Fruit fly (Drosophila melanogaster) whole organism, wandering third instar larva: ENCODE measurements around the gene Polr2L.

Experiments
- Abd-B ChIP-seq: fragments of >200 bp; optimal IDR thresholded peaks from 2 replicates; lab custom pipeline; 2017; ENCODE audit warnings: missing biosample characterization, missing genetic modification characterization
- CG32264 ChIP-seq: fragments of 200-800 bp; sonication (Bioruptor generic); optimal IDR thresholded peaks from 2 replicates; lab custom pipeline; 2016; ENCODE audit warnings: missing biosample characterization, missing genetic modification characterization
- CG9705 ChIP-seq: fragments of 200-800 bp; sonication (Bioruptor generic); optimal IDR thresholded peaks from 2 replicates; lab custom pipeline; 2018; ENCODE audit warnings: missing biosample characterization, mild to moderate bottlenecking, missing genetic modification characterization
- CrebA ChIP-seq: fragments of 200-800 bp; sonication (Bioruptor generic); optimal IDR thresholded peaks from 2 replicates; lab custom pipeline; 2016; ENCODE audit warnings: missing biosample characterization, mild to moderate bottlenecking, missing genetic modification characterization, borderline replicate concordance
- Dfd ChIP-seq: fragments of >200 bp; optimal IDR thresholded peaks from 2 replicates; lab custom pipeline; 2017; ENCODE audit warnings: missing biosample characterization, missing genetic modification characterization
- Dif ChIP-seq: fragments of 200-275, 200-300 bp; sonication (Bioruptor generic); optimal IDR thresholded peaks from 2 replicates; lab custom pipeline; 2018; ENCODE audit warnings: missing biosample characterization, missing genetic modification characterization; ENCODE audit not compliant: partially characterized antibody
- GATAd ChIP-seq: sonication (Bioruptor generic); optimal IDR thresholded peaks from 2 replicates; lab custom pipeline; 2016; ENCODE audit warnings: missing biosample characterization, missing genetic modification characterization
- HLH106 ChIP-seq: fragments of 200-800 bp; optimal IDR thresholded peaks from 3 replicates; lab custom pipeline; 2019; ENCODE audit warnings: missing biosample characterization, mild to moderate bottlenecking, missing genetic modification characterization, moderate library complexity
- Hnf4 ChIP-seq: fragments of 200-800 bp; sonication (Bioruptor generic); optimal IDR thresholded peaks from 2 replicates; lab custom pipeline; 2016; ENCODE audit warnings: missing biosample characterization, mild to moderate bottlenecking, missing genetic modification characterization
- Hr83 ChIP-seq: fragments of 200-300 bp; sonication (Bioruptor generic); optimal IDR thresholded peaks from 2 replicates; lab custom pipeline; 2016; ENCODE audit warnings: missing biosample characterization, mild to moderate bottlenecking, missing genetic modification characterization, moderate library complexity; ENCODE audit not compliant: poor library complexity, severe bottlenecking
- Jra ChIP-seq: sonication (Bioruptor generic); optimal IDR thresholded peaks from 2 replicates; lab custom pipeline; 2016; ENCODE audit warnings: missing biosample characterization, missing genetic modification characterization
- N ChIP-seq: fragments of >200 bp; optimal IDR thresholded peaks from 2 replicates; lab custom pipeline; 2018; ENCODE audit warnings: missing biosample characterization, missing external identifiers, missing genetic modification characterization
- OdsH ChIP-seq: fragments of 200-800 bp; sonication (Bioruptor generic); optimal IDR thresholded peaks from 2 replicates; lab custom pipeline; 2016; ENCODE audit warnings: missing biosample characterization, mild to moderate bottlenecking, missing genetic modification characterization
- Rel ChIP-seq, 2 experiments: fragments of 200-800 bp; sonication (Bioruptor generic) in 1 of 2; optimal IDR thresholded peaks; 2 replicates in 1 of 2; 3 replicates in 1 of 2; lab custom pipeline; 2016 to 2019; ENCODE audit warnings: mild to moderate bottlenecking in 2 of 2, missing biosample characterization in 2 of 2, missing genetic modification characterization in 2 of 2, moderate library complexity in 1 of 2
- Vsx2 ChIP-seq: fragments of 200-300, 225-300 bp; sonication (Bioruptor generic); optimal IDR thresholded peaks from 2 replicates; lab custom pipeline; 2018; ENCODE audit warnings: missing biosample characterization, missing genetic modification characterization; ENCODE audit not compliant: partially characterized antibody
- dmrt93B ChIP-seq: fragments of 200-800 bp; sonication (Bioruptor generic); optimal IDR thresholded peaks from 2 replicates; lab custom pipeline; 2018; ENCODE audit warnings: missing biosample characterization, mild to moderate bottlenecking, missing genetic modification characterization
- dsf ChIP-seq: sonication (Bioruptor generic); optimal IDR thresholded peaks from 2 replicates; lab custom pipeline; 2016; ENCODE audit warnings: missing biosample characterization, missing genetic modification characterization, borderline replicate concordance
- foxo ChIP-seq, 2 experiments: fragments of 200-800 bp; sonication (Bioruptor generic); optimal IDR thresholded peaks; 2 replicates in 1 of 2; 3 replicates in 1 of 2; lab custom pipeline; 2016 to 2017; ENCODE audit warnings: missing biosample characterization in 2 of 2, missing genetic modification characterization in 2 of 2
- fru ChIP-seq: fragments of 200-800 bp; sonication (Bioruptor generic); optimal IDR thresholded peaks from 3 replicates; lab custom pipeline; 2016; ENCODE audit warnings: missing biosample characterization, mild to moderate bottlenecking, missing genetic modification characterization
- h ChIP-seq: fragments of 200-800 bp; sonication (Bioruptor generic); optimal IDR thresholded peaks from 3 replicates; lab custom pipeline; 2016; ENCODE audit warnings: missing biosample characterization, mild to moderate bottlenecking, missing genetic modification characterization
- lola ChIP-seq: fragments of >200 bp; optimal IDR thresholded peaks from 2 replicates; lab custom pipeline; 2017; ENCODE audit warnings: missing biosample characterization, missing genetic modification characterization
- rgr ChIP-seq: fragments of 200-800 bp; sonication (Bioruptor generic); optimal IDR thresholded peaks from 3 replicates; lab custom pipeline; 2016; ENCODE audit warnings: missing biosample characterization, mild to moderate bottlenecking, missing genetic modification characterization
- sv ChIP-seq: fragments of 200-800 bp; sonication (Bioruptor generic); optimal IDR thresholded peaks from 3 replicates; lab custom pipeline; 2016; ENCODE audit warnings: missing biosample characterization, missing genetic modification characterization
- woc ChIP-seq: sonication (Bioruptor generic); optimal IDR thresholded peaks from 2 replicates; lab custom pipeline; 2016; ENCODE audit warnings: missing biosample characterization, mild to moderate bottlenecking, missing genetic modification characterization

The Polr2L gene

DNA sequence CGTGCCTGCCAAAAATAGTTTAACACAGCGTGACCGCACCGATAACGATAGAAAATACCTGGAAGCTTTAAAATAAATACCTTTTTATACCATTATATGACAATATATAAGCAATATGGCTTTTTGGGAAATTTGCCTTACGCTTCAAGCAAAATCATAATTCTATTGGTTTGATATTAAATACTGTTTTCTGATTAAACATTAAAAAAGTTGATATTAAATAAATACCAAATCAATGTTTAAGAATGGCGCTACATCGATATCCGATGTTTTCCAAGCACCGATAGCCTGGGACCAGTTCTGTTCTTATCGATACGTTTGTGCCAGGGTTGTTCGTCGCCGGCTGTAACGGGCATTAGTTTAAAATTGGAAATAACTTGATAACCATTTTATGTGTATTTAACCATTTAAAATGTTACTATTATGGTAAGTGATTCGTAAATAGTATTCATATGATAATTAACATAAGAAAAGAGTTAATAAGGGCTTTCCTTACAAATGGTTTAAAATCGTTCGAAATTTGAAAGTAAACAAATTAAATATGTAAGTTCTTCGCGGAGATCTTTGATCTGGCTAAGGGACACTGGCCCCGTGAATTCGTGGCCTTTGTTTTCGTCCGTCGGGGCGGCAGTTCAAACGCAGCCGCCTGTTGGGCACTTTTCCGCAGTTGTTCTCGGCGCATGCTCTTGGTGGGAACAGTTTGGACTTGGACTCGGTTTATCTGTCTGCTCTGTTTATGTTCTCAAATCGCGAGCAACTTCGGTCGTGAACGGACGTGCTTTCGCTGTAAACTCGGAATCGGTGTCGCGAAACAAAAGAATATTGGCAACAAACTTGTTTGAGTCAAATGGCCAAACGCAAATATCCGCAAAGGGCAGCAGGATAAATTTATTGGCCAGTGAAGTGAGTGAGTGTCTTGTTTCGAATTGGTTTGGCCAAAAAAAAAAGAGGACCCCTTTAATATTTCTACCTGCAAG, 2.3 kb downstream of the Polr2L start, which contains the start of the genes CG13630 and tok:
CG13630 (minus strand) TSS at position 51 of the 977 bp plus-strand sequence.
tok (plus strand) TSS at position 384 of the 977 bp plus-strand sequence.
- TF ChIP-seq Hnf4: peak; percentile 39
- no peak for TF ChIP-seq HLH106 (tag; lab: Kevin White, UChicago)
- no peak for TF ChIP-seq h (GFP tag; lab: Kevin White, UChicago)
- TF ChIP-seq Hr83 (GFP tag; lab: Kevin White, UChicago): no peak
- TF ChIP-seq Rel (GFP tag; optimal IDR thresholded peaks at IDR 0.05; lab: Kevin White, UChicago): no peak
- TF ChIP-seq Rel (tag; optimal IDR thresholded peaks at IDR 0.05; lab: Kevin White, UChicago): peak; percentile 13
- TF ChIP-seq GATAd: no peak
- TF ChIP-seq foxo (GFP tag; optimal IDR thresholded peaks at IDR 0.05; lab: Kevin White, UChicago): no peak
- no peak for TF ChIP-seq sv (GFP tag; lab: Kevin White, UChicago)
- TF ChIP-seq CrebA: no peak
- peak; percentile 27 for TF ChIP-seq rgr (GFP tag; lab: Kevin White, UChicago)
- TF ChIP-seq Dif (GFP tag; lab: Kevin White, UChicago): peak; percentile 53
- TF ChIP-seq Vsx2 (GFP tag; lab: Kevin White, UChicago): peak; percentile 38

DNA sequence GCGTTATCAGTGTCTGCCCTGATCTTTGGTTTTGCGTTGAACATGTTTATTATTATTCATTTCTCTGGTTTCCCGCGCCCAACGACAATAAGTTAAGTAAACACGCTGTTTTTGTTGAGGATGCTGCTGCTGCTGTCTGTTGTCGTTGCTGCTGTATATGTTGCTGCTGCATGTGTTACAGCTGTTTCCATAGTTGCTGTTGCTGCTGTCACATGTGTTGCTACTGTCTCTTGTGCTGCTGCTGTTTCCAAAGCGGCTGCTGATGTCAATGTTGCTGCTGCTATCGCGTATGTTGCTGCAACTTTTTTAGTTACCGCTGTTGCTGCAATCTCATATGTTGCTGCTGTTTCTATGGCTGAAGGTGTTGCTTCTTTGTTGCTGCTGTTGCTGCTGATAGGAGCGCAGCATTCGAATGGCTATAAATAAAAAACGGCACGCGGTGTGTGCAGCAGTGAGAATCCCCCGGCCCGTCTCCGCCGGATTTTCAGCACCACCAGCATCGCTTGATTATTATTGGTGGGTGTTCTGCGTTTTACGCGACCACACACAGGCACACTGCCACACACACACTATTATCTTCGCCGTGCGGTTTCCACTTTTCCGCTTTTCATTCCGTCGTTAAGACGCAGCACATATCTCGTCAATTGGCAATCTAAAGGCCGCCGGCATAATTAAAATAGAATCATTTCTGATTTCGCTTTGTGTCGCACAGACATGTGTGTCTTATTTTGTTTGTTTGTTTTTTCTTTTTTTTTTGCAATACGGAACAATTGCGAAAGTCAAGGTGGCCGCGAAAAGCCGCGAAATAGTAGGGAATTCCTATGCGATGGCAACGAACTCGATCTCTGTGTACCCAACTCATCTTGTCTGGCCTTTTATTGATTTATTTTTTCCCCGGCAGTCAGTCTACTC, 3.4 kb downstream of the Polr2L start:
- TF ChIP-seq CG9705 (GFP tag; lab: Kevin White, UChicago) (no peak), Dfd (GFP tag; lab: Kevin White, UChicago) (peak; percentile 72)

dm6 chr3R:24726347-24726891, 9.1 kb downstream of the Polr2L start:
- TF ChIP-seq Abd-B (GFP tag; lab: Kevin White, UChicago) (no peak), OdsH (no peak), dsf (GFP tag; lab: Kevin White, UChicago) (no peak), fru (GFP tag; lab: Kevin White, UChicago) (no peak), CG32264 (GFP tag; lab: Kevin White, UChicago) (no peak), woc (GFP tag; lab: Kevin White, UChicago) (no peak), dmrt93B (GFP tag; lab: Kevin White, UChicago) (no peak), Jra (GFP tag; lab: Kevin White, UChicago) (no peak), HLH106 (tag; lab: Kevin White, UChicago) (no peak), N (GFP tag; lab: Kevin White, UChicago) (no peak), CrebA (no peak), Dfd (GFP tag; lab: Kevin White, UChicago) (no peak)

dm6 chr3R:24727038-24727437, 9.7 kb downstream of the Polr2L start:
- TF ChIP-seq Rel (GFP tag; optimal IDR thresholded peaks at IDR 0.05; lab: Kevin White, UChicago) (no peak), Rel (tag; optimal IDR thresholded peaks at IDR 0.05; lab: Kevin White, UChicago) (no peak), OdsH (no peak), fru (GFP tag; lab: Kevin White, UChicago) (no peak), lola (no peak)
